Fruit fly (Drosophila melanogaster): ENCODE measurements around the gene CG14662.

The CG14662 gene

dm6 chr3R:4997399-4998203, 13.6 kb upstream of the CG14662 start (continued):
- TF ChIP-seq CG11085 (GFP tag; IDR thresholded peaks at IDR 0.05) (no peak), Ravus (GFP tag; IDR thresholded peaks at IDR 0.05) (no peak), CG6254 (GFP tag; optimal IDR thresholded peaks at IDR 0.05) (peak; percentile 43), croc (GFP tag; conservative IDR thresholded peaks at IDR 0.05) (no peak; the same call in 2 of the 3 replicates), nau (GFP tag; optimal IDR thresholded peaks at IDR 0.05) (no peak), CrebB (tag; optimal IDR thresholded peaks at IDR 0.05) (no peak), CG2120 (GFP tag; optimal IDR thresholded peaks at IDR 0.05) (no peak), crp (GFP tag; optimal IDR thresholded peaks at IDR 0.05) (no peak), bcd (GFP tag; optimal IDR thresholded peaks at IDR 0.05) (no peak), da (GFP tag; optimal IDR thresholded peaks at IDR 0.05) (no peak), Sox102F (GFP tag; optimal IDR thresholded peaks at IDR 0.05) (peak; percentile 34), knrl (GFP tag; IDR thresholded peaks at IDR 0.05; ENCODE audit: partially characterized antibody) (no peak), CG8765 (GFP tag; IDR thresholded peaks at IDR 0.05) (peak; percentile 20; the same call in 1 of the 2 replicates), Side (GFP tag; optimal IDR thresholded peaks at IDR 0.05) (no peak), CG31365 (tag; optimal IDR thresholded peaks at IDR 0.05) (no peak), kni (GFP tag; optimal IDR thresholded peaks at IDR 0.05) (peak; percentile 64), br (optimal IDR thresholded peaks at IDR 0.05) (no peak), HHEX (GFP tag; optimal IDR thresholded peaks at IDR 0.05) (no peak), caup (GFP tag; optimal IDR thresholded peaks at IDR 0.05; ENCODE audit: severe bottlenecking) (no peak), CG14050 (GFP tag; IDR thresholded peaks at IDR 0.05) (no peak), CG1792 (GFP tag; optimal IDR thresholded peaks at IDR 0.05) (no peak), Dp (GFP tag; optimal IDR thresholded peaks at IDR 0.05) (no peak), CG15011 (GFP tag; optimal IDR thresholded peaks at IDR 0.05) (no peak), fd3F (GFP tag; optimal IDR thresholded peaks at IDR 0.05) (no peak), Asciz (GFP tag; optimal IDR thresholded peaks at IDR 0.05) (peak; percentile 36), HmgZ (tag; optimal IDR thresholded peaks at IDR 0.05) (no peak), cg (GFP tag; optimal IDR thresholded peaks at IDR 0.05) (no peak), tna (GFP tag; IDR thresholded peaks at IDR 0.05; ENCODE audit: partially characterized antibody) (no peak), CG4424 (GFP tag; optimal IDR thresholded peaks at IDR 0.05) (no peak), rib (GFP tag; IDR thresholded peaks at IDR 0.05) (no peak), CHES-1-like (GFP tag; optimal IDR thresholded peaks at IDR 0.05) (no peak), esg (GFP tag; conservative IDR thresholded peaks at IDR 0.05) (0 out of 2 replicates have a peak, but pooled peaks have one; percentile 22), Eip74EF (GFP tag; optimal IDR thresholded peaks at IDR 0.05) (no peak), sc (optimal IDR thresholded peaks at IDR 0.05) (no peak), sc (GFP tag; optimal IDR thresholded peaks at IDR 0.05) (no peak), Vsx1 (GFP tag; optimal IDR thresholded peaks at IDR 0.05) (no peak), eyg (GFP tag; optimal IDR thresholded peaks at IDR 0.05) (no peak), CG2889 (GFP tag; IDR thresholded peaks at IDR 0.05) (no peak), MTF-1 (GFP tag; optimal IDR thresholded peaks at IDR 0.05; ENCODE audit: borderline replicate concordance) (no peak), CG7556 (GFP tag; optimal IDR thresholded peaks at IDR 0.05) (peak; percentile 15), ash1 (GFP tag; optimal IDR thresholded peaks at IDR 0.05) (no peak), Doc3 (GFP tag; IDR thresholded peaks at IDR 0.05; ENCODE audit: partially characterized antibody) (no peak), CG17568 (GFP tag; optimal IDR thresholded peaks at IDR 0.05) (peak; percentile 8), Meics (GFP tag; optimal IDR thresholded peaks at IDR 0.05) (no peak), Fer3 (tag; optimal IDR thresholded peaks at IDR 0.05) (no peak), nerfin-1 (tag; optimal IDR thresholded peaks at IDR 0.05) (no peak), vvl (GFP tag; IDR thresholded peaks at IDR 0.05) (peak; percentile 46), Hr78 (GFP tag; optimal IDR thresholded peaks at IDR 0.05) (no peak)
